Worm (Caenorhabditis elegans) whole organism, L3 larva: ENCODE data around the gene tin-9.1.

Source experiments
- ceh-28 ChIP-seq: fragments of 150-350 bp; optimal IDR thresholded peaks from 2 replicates; lab custom pipeline; 2014; ENCODE audit warnings: missing biosample characterization, missing genetic modification reagents, missing genetic modification characterization
- elt-1 ChIP-seq: fragments of 150-350 bp; optimal IDR thresholded peaks from 2 replicates; lab custom pipeline; 2014; ENCODE audit warnings: missing biosample characterization, missing genetic modification characterization
- fos-1 ChIP-seq: fragments of 150-350 bp; optimal IDR thresholded peaks from 2 replicates; lab custom pipeline; 2014; ENCODE audit warnings: missing biosample characterization, missing genetic modification characterization
- nhr-76 ChIP-seq: fragments of 150-350 bp; sonication (generic microtip); optimal IDR thresholded peaks from 5 replicates; lab custom pipeline; 2014; ENCODE audit warnings: missing biosample characterization, missing genetic modification characterization
- snpc-4 ChIP-seq: fragments of 150-350 bp; optimal IDR thresholded peaks from 2 replicates; lab custom pipeline; 2014; ENCODE audit warnings: missing biosample characterization, missing genetic modification characterization

- no peak for TF ChIP-seq fos-1 (tag; lab: Kevin White, UChicago)
- no peak for TF ChIP-seq snpc-4
- TF ChIP-seq ceh-28 (tag; lab: Kevin White, UChicago), result no peak
- no peak for TF ChIP-seq elt-1
- no peak for TF ChIP-seq nhr-76 (tag; lab: Kevin White, UChicago)
Observed at ce11 chrIV:7024829-7025228, 19.6 kb downstream of the tin-9.1 start.
